Worm (Caenorhabditis elegans): Measurements from ENCODE around the gene Y41D4B.24.

DNA sequence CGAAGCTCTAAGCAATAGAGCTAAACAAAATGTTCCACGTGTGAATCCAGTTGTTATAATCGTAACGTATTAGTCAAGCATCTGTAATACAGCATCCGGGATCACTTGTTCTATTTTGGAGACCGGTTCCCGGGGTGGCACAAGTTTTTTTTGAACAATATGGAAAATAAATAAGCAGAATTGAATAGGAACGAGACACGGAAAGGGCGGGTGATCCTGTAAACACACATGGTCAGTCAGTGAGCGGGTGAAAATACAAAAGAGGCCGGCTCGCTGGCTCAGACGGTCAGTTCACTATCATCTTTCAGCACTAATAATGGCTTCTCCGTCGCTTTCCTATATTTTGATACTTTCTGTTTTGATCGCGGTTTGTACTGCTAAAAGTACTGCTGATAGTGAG is 43.9 kb upstream of the Y41D4B.24 start, which contains the start of gene K08D12.8:
- TF ChIP-seq nhr-237 (tag; optimal IDR thresholded peaks at IDR 0.05) (no peak), snpc-4 (tag; optimal IDR thresholded peaks at IDR 0.05) (no peak), unc-39 (tag; optimal IDR thresholded peaks at IDR 0.05) (no peak), nhr-76 (tag; optimal IDR thresholded peaks at IDR 0.05) (no peak), blmp-1 (tag; optimal IDR thresholded peaks at IDR 0.05) (no peak)

Data from whole organism, mixed stage, embryonic.